Worm (Caenorhabditis elegans) whole organism, early embryonic: ENCODE results near the gene M199.136.

Experiments used
- B0310.2 ChIP-seq: sonication (generic microtip); optimal IDR thresholded peaks from 2 replicates; lab custom pipeline; 2016; ENCODE audit warnings: mild to moderate bottlenecking, missing genetic modification characterization, missing compliant biosample characterization
- aly-1 ChIP-seq: sonication (generic microtip); optimal IDR thresholded peaks from 2 replicates; lab custom pipeline; 2016; ENCODE audit warnings: missing genetic modification characterization, missing compliant biosample characterization
- ama-1 ChIP-seq: fragments of 150-350 bp; optimal IDR thresholded peaks from 2 replicates; lab custom pipeline; 2014
- ceh-13 ChIP-seq: fragments of 200-800 bp; sonication (Bioruptor generic); optimal IDR thresholded peaks from 2 replicates; lab custom pipeline; 2018; ENCODE audit warnings: mild to moderate bottlenecking, missing genetic modification characterization, missing compliant biosample characterization
- ceh-36 ChIP-seq: sonication (generic microtip); optimal IDR thresholded peaks from 2 replicates; lab custom pipeline; 2016; ENCODE audit warnings: missing genetic modification characterization, inconsistent platforms, missing compliant biosample characterization
- flt-1 ChIP-seq: fragments of 200-800 bp; sonication (Bioruptor generic); IDR thresholded peaks from 2 replicates; pipeline ENCODE4 v1.3.6; 2022; ENCODE audit warnings: missing genetic modification characterization, missing compliant biosample characterization
- hmg-4 ChIP-seq: fragments of 200-800 bp; sonication (Bioruptor generic); optimal IDR thresholded peaks from 2 replicates; lab custom pipeline; 2018; ENCODE audit warnings: mild to moderate bottlenecking, missing genetic modification characterization, missing compliant biosample characterization
- hnd-1 ChIP-seq: sonication (generic microtip); optimal IDR thresholded peaks from 2 replicates; lab custom pipeline; 2016; ENCODE audit warnings: missing genetic modification characterization, missing compliant biosample characterization
- pes-1 ChIP-seq: fragments of 200-800 bp; sonication (Bioruptor generic); IDR thresholded peaks from 2 replicates; pipeline ENCODE4 v1.3.6; 2022; ENCODE audit warnings: missing genetic modification reagents, missing genetic modification characterization, missing compliant biosample characterization
- sea-1 ChIP-seq: fragments of 200-800 bp; sonication (Bioruptor generic); conservative IDR thresholded peaks from 2 replicates; pipeline ENCODE4 v1.3.6; 2022; ENCODE audit warnings: missing genetic modification characterization, missing compliant biosample characterization
- tbx-11 ChIP-seq: fragments of 200-800 bp; sonication (Bioruptor generic); IDR thresholded peaks from 2 replicates; pipeline ENCODE4 v1.3.6; 2022; ENCODE audit warnings: missing genetic modification characterization, missing compliant biosample characterization
- tbx-37 ChIP-seq: fragments of 200-800 bp; sonication (Bioruptor generic); conservative IDR thresholded peaks from 2 replicates; pipeline ENCODE4 v1.3.6; 2022; ENCODE audit warnings: missing genetic modification reagents, missing genetic modification characterization, missing compliant biosample characterization

- no peak for TF ChIP-seq ceh-36 (tag; lab: Kevin White, UChicago)
- TF ChIP-seq ama-1 (lab: Kevin White, UChicago): no peak
- no peak for TF ChIP-seq B0310.2 (tag; lab: Kevin White, UChicago)
- TF ChIP-seq hmg-4: no peak
- TF ChIP-seq tbx-37: no peak
- no peak for TF ChIP-seq aly-1 (tag; lab: Kevin White, UChicago)
- TF ChIP-seq hnd-1 (tag; lab: Kevin White, UChicago): no peak
- no peak for TF ChIP-seq tbx-11
- no peak for TF ChIP-seq pes-1 (GFP tag; lab: Robert Waterston, UW)
- TF ChIP-seq sea-1 (GFP tag; lab: Robert Waterston, UW): no peak
- TF ChIP-seq flt-1 (GFP tag; lab: Robert Waterston, UW): no peak
- TF ChIP-seq ceh-13: no peak
Observed at ce11 chrIV:15140832-15141231, 22.3 kb downstream of the M199.136 start, which contains the start of gene srg-51.
